Fruit fly (Drosophila melanogaster): ENCODE results near the gene Tango5.

dm6 chrX:10717869-10718268, 46.3 kb downstream of the Tango5 start:
- TF ChIP-seq CG8478 (optimal IDR thresholded peaks at IDR 0.05): no peak
- TF ChIP-seq CTCF (optimal IDR thresholded peaks at IDR 0.05): no peak

Data from S2 (cell line).